Fruit fly (Drosophila melanogaster): Measurements from ENCODE around the gene Dad.

Gene Dad

dm6 chr3R:17059100-17059810, 5.4 kb downstream of the Dad start (continued):
- TF ChIP-seq Asciz (GFP tag; optimal IDR thresholded peaks at IDR 0.05) (peak; percentile 24), Oaz (GFP tag; IDR thresholded peaks at IDR 0.05) (no peak), dati (GFP tag; IDR thresholded peaks at IDR 0.05) (no peak), CG16813 (GFP tag; IDR thresholded peaks at IDR 0.05; ENCODE audit: partially characterized antibody) (no peak), lab (GFP tag; optimal IDR thresholded peaks at IDR 0.05) (no peak), CG17385 (GFP tag; optimal IDR thresholded peaks at IDR 0.05) (no peak), maf-S (GFP tag; optimal IDR thresholded peaks at IDR 0.05) (no peak), Optix (GFP tag; IDR thresholded peaks at IDR 0.05) (no peak), wdn (GFP tag; IDR thresholded peaks at IDR 0.05) (no peak), nerfin-1 (tag; optimal IDR thresholded peaks at IDR 0.05) (no peak), CG18599 (GFP tag; optimal IDR thresholded peaks at IDR 0.05) (no peak)

DNA sequence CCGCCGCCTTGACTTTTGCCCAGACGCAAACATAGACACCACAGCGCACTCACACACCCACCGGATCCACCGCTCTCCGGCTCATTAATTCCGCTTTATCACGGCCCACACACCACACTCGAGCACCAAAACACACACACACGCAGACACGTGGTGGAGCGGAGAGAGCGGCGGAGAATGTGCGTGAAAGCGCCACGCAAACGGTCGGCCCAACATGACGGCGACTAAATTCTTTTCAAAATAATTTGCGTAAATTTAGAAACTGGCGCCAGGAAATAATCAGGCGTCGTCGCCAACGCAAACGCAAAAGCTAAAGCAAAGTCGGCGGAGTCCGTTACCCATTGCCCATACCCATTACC, 6.0 kb downstream of the Dad start:
- no peak for TF ChIP-seq slp2 (GFP tag; optimal IDR thresholded peaks at IDR 0.05)
- TF ChIP-seq CG7987 (GFP tag; optimal IDR thresholded peaks at IDR 0.05): no peak
- no peak for TF ChIP-seq CrebB (tag; optimal IDR thresholded peaks at IDR 0.05)
- peak; percentile 6 for TF ChIP-seq cwo (GFP tag; optimal IDR thresholded peaks at IDR 0.05)
- no peak for TF ChIP-seq CG1792 (GFP tag; optimal IDR thresholded peaks at IDR 0.05)
- TF ChIP-seq ftz-f1 (GFP tag; optimal IDR thresholded peaks at IDR 0.05): peak; percentile 53
- TF ChIP-seq Deaf1 (tag; optimal IDR thresholded peaks at IDR 0.05): no peak
- TF ChIP-seq CG13296 (GFP tag; optimal IDR thresholded peaks at IDR 0.05): no peak
- no peak for TF ChIP-seq CG7928 (GFP tag; optimal IDR thresholded peaks at IDR 0.05)
- no peak for TF ChIP-seq CG9876 (GFP tag; optimal IDR thresholded peaks at IDR 0.05)
- TF ChIP-seq CG34422 (GFP tag; IDR thresholded peaks at IDR 0.05): no peak
- TF ChIP-seq CG17328 (GFP tag; IDR thresholded peaks at IDR 0.05): no peak
- TF ChIP-seq CG10543 (GFP tag; optimal IDR thresholded peaks at IDR 0.05): peak; percentile 37
- no peak for TF ChIP-seq ken (GFP tag; IDR thresholded peaks at IDR 0.05)
- no peak for TF ChIP-seq CG11085 (GFP tag; IDR thresholded peaks at IDR 0.05)
- TF ChIP-seq CG6683 (GFP tag; optimal IDR thresholded peaks at IDR 0.05): no peak
- no peak for TF ChIP-seq tap (tag; optimal IDR thresholded peaks at IDR 0.05)
- TF ChIP-seq Hr39 (optimal IDR thresholded peaks at IDR 0.05): no peak
- TF ChIP-seq hbn (GFP tag; IDR thresholded peaks at IDR 0.05; ENCODE audit: partially characterized antibody): no peak
- no peak for TF ChIP-seq CG17802 (tag; optimal IDR thresholded peaks at IDR 0.05)
- TF ChIP-seq z (GFP tag; IDR thresholded peaks at IDR 0.05): peak; percentile 55; the same call in 1 of the 3 replicates
- TF ChIP-seq CG1024 (GFP tag; IDR thresholded peaks at IDR 0.05): no peak
- no peak for TF ChIP-seq CG17829 (tag; optimal IDR thresholded peaks at IDR 0.05)
- TF ChIP-seq nom (GFP tag; optimal IDR thresholded peaks at IDR 0.05): no peak
- TF ChIP-seq ssp (GFP tag; IDR thresholded peaks at IDR 0.05): no peak
- TF ChIP-seq CG8089 (GFP tag; optimal IDR thresholded peaks at IDR 0.05): no peak
- no peak for TF ChIP-seq CG32767 (GFP tag; IDR thresholded peaks at IDR 0.05)
- TF ChIP-seq CG33557 (GFP tag; optimal IDR thresholded peaks at IDR 0.05): no peak
- no peak for TF ChIP-seq CG9437 (GFP tag; optimal IDR thresholded peaks at IDR 0.05)
- no peak for TF ChIP-seq CG10979 (tag; optimal IDR thresholded peaks at IDR 0.05)
- no peak for TF ChIP-seq Elba2 (GFP tag; optimal IDR thresholded peaks at IDR 0.05)
- TF ChIP-seq CG11456 (GFP tag; IDR thresholded peaks at IDR 0.05): peak; percentile 53; the same call in 1 of the 3 replicates
- no peak for TF ChIP-seq crc (GFP tag; optimal IDR thresholded peaks at IDR 0.05)
- TF ChIP-seq sd (tag; optimal IDR thresholded peaks at IDR 0.05): peak; percentile 91
- TF ChIP-seq CG10267 (tag; optimal IDR thresholded peaks at IDR 0.05): no peak
- no peak for TF ChIP-seq pnt (GFP tag; optimal IDR thresholded peaks at IDR 0.05)
- no peak for TF ChIP-seq Sry-β (GFP tag; optimal IDR thresholded peaks at IDR 0.05)
- TF ChIP-seq cg (GFP tag; optimal IDR thresholded peaks at IDR 0.05): peak; percentile 88
- TF ChIP-seq otp (GFP tag; IDR thresholded peaks at IDR 0.05): 0 out of 3 replicates have a peak, but pooled peaks have one; percentile 25

Measured in whole organism, embryonic.